Worm (Caenorhabditis elegans) whole organism, L2 larva: ENCODE data around the gene F53B3.6.

ENCODE experiments used
- C34F6.9 ChIP-seq: fragments of 150-350 bp; optimal IDR thresholded peaks from 2 replicates; lab custom pipeline; 2014; ENCODE audit warnings: missing biosample characterization, missing genetic modification characterization
- F13H6.1 ChIP-seq: sonication (generic microtip); optimal IDR thresholded peaks from 2 replicates; lab custom pipeline; 2016; ENCODE audit warnings: missing genetic modification characterization, missing compliant biosample characterization
- R02D3.7 ChIP-seq: fragments of 150-350 bp; optimal IDR thresholded peaks from 2 replicates; lab custom pipeline; 2014; ENCODE audit warnings: missing biosample characterization, missing genetic modification characterization
- Y55F3AM.14 ChIP-seq: fragments of 200-800 bp; sonication (Bioruptor generic); optimal IDR thresholded peaks from 2 replicates; lab custom pipeline; 2018; ENCODE audit warnings: mild to moderate bottlenecking, missing genetic modification characterization, missing compliant biosample characterization
- ZK546.5 ChIP-seq: sonication (generic microtip); optimal IDR thresholded peaks from 2 replicates; lab custom pipeline; 2017; ENCODE audit warnings: missing biosample characterization, missing genetic modification characterization
- alr-1 ChIP-seq: fragments of 150-350 bp; optimal IDR thresholded peaks from 2 replicates; lab custom pipeline; 2014; ENCODE audit warnings: missing biosample characterization, missing genetic modification characterization
- aly-2 ChIP-seq: fragments of 150-350 bp; optimal IDR thresholded peaks from 2 replicates; lab custom pipeline; 2014; ENCODE audit warnings: missing biosample characterization, missing genetic modification characterization
- ama-1 ChIP-seq: fragments of 150-350 bp; optimal IDR thresholded peaks from 2 replicates; lab custom pipeline; 2018; ENCODE audit warnings: inconsistent platforms
- blmp-1 ChIP-seq: sonication (generic microtip); optimal IDR thresholded peaks from 2 replicates; lab custom pipeline; 2017; ENCODE audit warnings: missing genetic modification characterization, mild to moderate bottlenecking, missing compliant biosample characterization, antibody characterized with exemption, moderate library complexity; ENCODE audit not compliant: insufficient read depth
- ceh-16 ChIP-seq: fragments of 150-350 bp; optimal IDR thresholded peaks from 2 replicates; lab custom pipeline; 2014; ENCODE audit warnings: missing biosample characterization, missing genetic modification characterization
- ceh-82 ChIP-seq: fragments of 150-350 bp; optimal IDR thresholded peaks from 2 replicates; lab custom pipeline; 2014; ENCODE audit warnings: missing biosample characterization, missing genetic modification characterization
- crh-2 ChIP-seq: sonication (generic microtip); optimal IDR thresholded peaks from 2 replicates; lab custom pipeline; 2017; ENCODE audit warnings: missing biosample characterization, missing genetic modification characterization
- egl-27 ChIP-seq: sonication (generic microtip); optimal IDR thresholded peaks from 3 replicates; lab custom pipeline; 2017; ENCODE audit warnings: missing biosample characterization, missing genetic modification reagents, missing genetic modification characterization
- elt-3 ChIP-seq: sonication (generic microtip); optimal IDR thresholded peaks from 2 replicates; lab custom pipeline; 2017; ENCODE audit warnings: missing biosample characterization, missing genetic modification characterization
- fos-1 ChIP-seq: fragments of 150-350 bp; optimal IDR thresholded peaks from 2 replicates; lab custom pipeline; 2014; ENCODE audit warnings: missing biosample characterization, missing genetic modification characterization
- gmeb-1 ChIP-seq: fragments of 150-350 bp; optimal IDR thresholded peaks from 2 replicates; lab custom pipeline; 2014; ENCODE audit warnings: missing biosample characterization, missing genetic modification characterization
- lin-11 ChIP-seq: fragments of 150-350 bp; sonication (generic microtip); optimal IDR thresholded peaks from 2 replicates; lab custom pipeline; 2014; ENCODE audit warnings: missing biosample characterization, missing genetic modification characterization, inconsistent platforms, mixed read lengths
- lin-13 ChIP-seq: fragments of 150-350 bp; optimal IDR thresholded peaks from 2 replicates; lab custom pipeline; 2014; ENCODE audit warnings: missing biosample characterization, missing genetic modification reagents, missing genetic modification characterization
- lin-39 ChIP-seq: fragments of 150-350 bp; optimal IDR thresholded peaks from 2 replicates; lab custom pipeline; 2014; ENCODE audit warnings: missing biosample characterization, missing genetic modification reagents, missing genetic modification characterization
- lsy-2 ChIP-seq, 2 experiments: fragments of 150-350 bp in 1 of 2; sonication (generic microtip) in 1 of 2; optimal IDR thresholded peaks; 2 replicates each; lab custom pipeline; 2014 to 2017; ENCODE audit warnings: missing biosample characterization in 2 of 2, missing genetic modification characterization in 2 of 2
- mbf-1 ChIP-seq: sonication (generic microtip); optimal IDR thresholded peaks from 2 replicates; lab custom pipeline; 2017; ENCODE audit warnings: missing biosample characterization, missing genetic modification characterization
- nhr-12 ChIP-seq: fragments of 150-350 bp; optimal IDR thresholded peaks from 2 replicates; lab custom pipeline; 2014; ENCODE audit warnings: missing biosample characterization, missing genetic modification characterization
- nhr-129 ChIP-seq: fragments of 150-350 bp; optimal IDR thresholded peaks from 2 replicates; lab custom pipeline; 2014; ENCODE audit warnings: missing biosample characterization, missing genetic modification characterization
- nhr-21 ChIP-seq: fragments of 150-350 bp; optimal IDR thresholded peaks from 2 replicates; lab custom pipeline; 2014; ENCODE audit warnings: missing biosample characterization, missing genetic modification characterization
- nhr-23 ChIP-seq: fragments of 150-350 bp; optimal IDR thresholded peaks from 2 replicates; lab custom pipeline; 2014; ENCODE audit warnings: missing biosample characterization, missing genetic modification reagents, missing genetic modification characterization
- nhr-25 ChIP-seq: fragments of 150-350 bp; sonication (generic microtip); optimal IDR thresholded peaks from 3 replicates; lab custom pipeline; 2014; ENCODE audit warnings: missing biosample characterization, missing genetic modification characterization
- sem-4 ChIP-seq: fragments of 150-350 bp; optimal IDR thresholded peaks from 2 replicates; lab custom pipeline; 2014; ENCODE audit warnings: missing biosample characterization, missing genetic modification reagents, missing genetic modification characterization
- skn-1 ChIP-seq: sonication (generic microtip); optimal IDR thresholded peaks from 2 replicates; lab custom pipeline; 2017; ENCODE audit warnings: missing biosample characterization, missing genetic modification characterization
- sma-3 ChIP-seq: sonication (generic microtip); optimal IDR thresholded peaks from 2 replicates; lab custom pipeline; 2016; ENCODE audit warnings: missing genetic modification reagents, missing genetic modification characterization, missing compliant biosample characterization
- sma-9 ChIP-seq, 2 experiments: fragments of 150-350 bp in 1 of 2; sonication (generic microtip) in 1 of 2; optimal IDR thresholded peaks; 2 replicates each; lab custom pipeline; 2014 to 2016; ENCODE audit warnings: missing genetic modification characterization in 2 of 2, mild to moderate bottlenecking in 1 of 2, missing biosample characterization in 1 of 2, missing compliant biosample characterization in 1 of 2, missing genetic modification reagents in 1 of 2, moderate library complexity in 1 of 2
- snpc-4 ChIP-seq: fragments of 150-350 bp; optimal IDR thresholded peaks from 2 replicates; lab custom pipeline; 2014; ENCODE audit warnings: missing biosample characterization, missing genetic modification characterization
- unc-39 ChIP-seq: fragments of 150-350 bp; optimal IDR thresholded peaks from 2 replicates; lab custom pipeline; 2014; ENCODE audit warnings: missing biosample characterization, missing genetic modification characterization
- unc-62 ChIP-seq: fragments of 150-350 bp; optimal IDR thresholded peaks from 2 replicates; lab custom pipeline; 2014; ENCODE audit warnings: missing biosample characterization, missing genetic modification reagents, missing genetic modification characterization
- ztf-1 ChIP-seq: fragments of 200-800 bp; sonication (Bioruptor generic); conservative IDR thresholded peaks from 2 replicates; pipeline ENCODE4 v1.3.6; 2022; ENCODE audit warnings: missing genetic modification characterization, missing compliant biosample characterization
- ztf-11 ChIP-seq: sonication (generic microtip); optimal IDR thresholded peaks from 2 replicates; lab custom pipeline; 2017; ENCODE audit warnings: missing biosample characterization, missing genetic modification characterization
- ztf-4 ChIP-seq: fragments of 150-350 bp; optimal IDR thresholded peaks from 2 replicates; lab custom pipeline; 2014; ENCODE audit warnings: missing biosample characterization, missing genetic modification characterization

Gene F53B3.6

ce11 chrX:2836770-2837169 is 27.3 kb upstream of the F53B3.6 start:
- no peak for TF ChIP-seq lin-11
- no peak for TF ChIP-seq ztf-4 (tag; lab: Kevin White, UChicago)
- no peak for TF ChIP-seq gmeb-1 (tag; lab: Kevin White, UChicago)
- TF ChIP-seq alr-1 (tag; lab: Kevin White, UChicago): no peak
- TF ChIP-seq F13H6.1: no peak
- no peak for TF ChIP-seq egl-27 (tag; lab: Kevin White, UChicago)
- no peak for TF ChIP-seq nhr-25 (tag; lab: Kevin White, UChicago)
- no peak for TF ChIP-seq nhr-21
- TF ChIP-seq fos-1 (tag; lab: Kevin White, UChicago): peak; percentile 56
- peak; percentile 55 for TF ChIP-seq sma-9 (GFP tag; optimal IDR thresholded peaks at IDR 0.05; lab: Kevin White, UChicago)
- TF ChIP-seq sma-9 (tag; optimal IDR thresholded peaks at IDR 0.05; lab: Kevin White, UChicago): no peak
- no peak for TF ChIP-seq crh-2 (tag; lab: Kevin White, UChicago)

- TF ChIP-seq nhr-129 (no peak), nhr-23 (tag; lab: Kevin White, UChicago) (no peak), crh-2 (tag; lab: Kevin White, UChicago) (no peak), skn-1 (tag; lab: Kevin White, UChicago) (no peak), nhr-12 (tag; lab: Kevin White, UChicago) (no peak), sma-3 (GFP tag; lab: Kevin White, UChicago) (no peak), alr-1 (tag; lab: Kevin White, UChicago) (no peak), ceh-82 (tag; lab: Kevin White, UChicago) (no peak)
Observed at ce11 chrX:2837477-2837876, 26.6 kb upstream of the F53B3.6 start.

ce11 chrX:2838619-2839018 is 25.4 kb upstream of the F53B3.6 start:
- TF ChIP-seq fos-1 (tag; lab: Kevin White, UChicago) (peak; percentile 82), ZK546.5 (tag; lab: Kevin White, UChicago) (no peak), sma-9 (GFP tag; optimal IDR thresholded peaks at IDR 0.05; lab: Kevin White, UChicago) (peak; percentile 23), sma-9 (tag; optimal IDR thresholded peaks at IDR 0.05; lab: Kevin White, UChicago) (no peak), unc-62 (GFP tag; lab: Kevin White, UChicago) (no peak), alr-1 (tag; lab: Kevin White, UChicago) (no peak), sma-3 (GFP tag; lab: Kevin White, UChicago) (no peak), unc-39 (no peak), Y55F3AM.14 (GFP tag; lab: Kevin White, UChicago) (no peak), crh-2 (tag; lab: Kevin White, UChicago) (no peak), elt-3 (no peak)

ce11 chrX:2840287-2840686 is 23.7 kb upstream of the F53B3.6 start, which contains the start of gene Y71H10B.1:
Y71H10B.1 (minus strand) TSS chrX:2840292.
- TF ChIP-seq nhr-25 (tag; lab: Kevin White, UChicago): peak; percentile 7
- TF ChIP-seq sma-3 (GFP tag; lab: Kevin White, UChicago): no peak
- peak; percentile 21 for TF ChIP-seq C34F6.9

ce11 chrX:2841754-2842153 is 22.3 kb upstream of the F53B3.6 start:
- peak; percentile 47 for TF ChIP-seq F13H6.1
- no peak for TF ChIP-seq crh-2 (tag; lab: Kevin White, UChicago)
- peak; percentile 69 for TF ChIP-seq fos-1 (tag; lab: Kevin White, UChicago)

ce11 chrX:2843508-2843907 is 20.5 kb upstream of the F53B3.6 start:
- TF ChIP-seq R02D3.7 (tag; lab: Kevin White, UChicago): no peak
- peak; percentile 72 for TF ChIP-seq snpc-4 (tag; lab: Kevin White, UChicago)

ce11 chrX:2852388-2852908 is 11.6 kb upstream of the F53B3.6 start, which contains the start of gene kin-29:
kin-29 (minus strand) TSS chrX:2852438.
- TF ChIP-seq sem-4 (tag; lab: Kevin White, UChicago) (peak; percentile 14), nhr-129 (peak; percentile 93), aly-2 (tag; lab: Kevin White, UChicago) (no peak), ztf-1 (GFP tag; lab: Robert Waterston, UW) (0 out of 2 replicates have a peak, but pooled peaks have one; percentile 26), ztf-4 (tag; lab: Kevin White, UChicago) (peak; percentile 26), lin-39 (tag; lab: Kevin White, UChicago) (no peak), ceh-16 (tag; lab: Kevin White, UChicago) (peak; percentile 28), elt-3 (no peak), blmp-1 (tag; lab: Kevin White, UChicago) (peak; percentile 73), ztf-11 (tag; lab: Kevin White, UChicago) (no peak), lin-13 (GFP tag; lab: Kevin White, UChicago) (peak; percentile 81), nhr-23 (tag; lab: Kevin White, UChicago) (no peak), ama-1 (lab: Kevin White, UChicago) (no peak), snpc-4 (tag; lab: Kevin White, UChicago) (peak; percentile 36), R02D3.7 (tag; lab: Kevin White, UChicago) (no peak), sma-3 (GFP tag; lab: Kevin White, UChicago) (peak; percentile 83), C34F6.9 (peak; percentile 83), nhr-25 (tag; lab: Kevin White, UChicago) (peak; percentile 70), lin-11 (peak; percentile 76), sma-9 (GFP tag; optimal IDR thresholded peaks at IDR 0.05; lab: Kevin White, UChicago) (peak; percentile 86), sma-9 (tag; optimal IDR thresholded peaks at IDR 0.05; lab: Kevin White, UChicago) (no peak), mbf-1 (no peak), Y55F3AM.14 (GFP tag; lab: Kevin White, UChicago) (peak; percentile 88), ZK546.5 (tag; lab: Kevin White, UChicago) (no peak), fos-1 (tag; lab: Kevin White, UChicago) (peak; percentile 82), nhr-21 (peak; percentile 74), lsy-2 (tag; optimal IDR thresholded peaks at IDR 0.05; lab: Kevin White, UChicago) (peak; percentile 56 to 75)
